Fruit fly (Drosophila melanogaster) whole organism, embryonic: Measurements from ENCODE around the gene Prp18.
A peak's percentile ranks its signal among the peaks of the same experiment; 100 is the strongest.

Source experiments
- Atf-2 ChIP-seq: fragments of 200-800 bp; sonication (Bioruptor generic); optimal IDR thresholded peaks from 2 replicates; lab custom pipeline; 2016; ENCODE audit warnings: missing biosample characterization, missing genetic modification characterization
- CG10209 ChIP-seq: fragments of 200-800 bp; sonication (Bioruptor generic); optimal IDR thresholded peaks from 3 replicates; lab custom pipeline; 2017; ENCODE audit warnings: missing biosample characterization, mild to moderate bottlenecking, missing genetic modification characterization, missing genetic modification reagents
- CG1024 ChIP-seq: fragments of 200-800 bp; sonication (Bioruptor generic); IDR thresholded peaks from 2 replicates; pipeline ENCODE4 v1.3.6; 2022; ENCODE audit warnings: missing biosample characterization, missing genetic modification characterization
- CG11085 ChIP-seq: fragments of 200-800 bp; sonication (Bioruptor generic); IDR thresholded peaks from 2 replicates; pipeline ENCODE4 v1.3.6; 2022; ENCODE audit warnings: missing biosample characterization, missing genetic modification characterization
- CG12219 ChIP-seq: fragments of 200-800 bp; sonication (Bioruptor generic); optimal IDR thresholded peaks from 3 replicates; lab custom pipeline; 2018; ENCODE audit warnings: missing biosample characterization, mild to moderate bottlenecking, missing genetic modification characterization
- CG12659 ChIP-seq: fragments of 200-800 bp; sonication (Bioruptor generic); optimal IDR thresholded peaks from 3 replicates; lab custom pipeline; 2017; ENCODE audit warnings: mild to moderate bottlenecking, missing biosample characterization, missing genetic modification reagents, missing genetic modification characterization
- CG12744 ChIP-seq: fragments of 200-800 bp; sonication (Bioruptor generic); optimal IDR thresholded peaks from 2 replicates; lab custom pipeline; 2016; ENCODE audit warnings: missing biosample characterization, missing genetic modification characterization
- CG14050 ChIP-seq: fragments of 200-800 bp; sonication (Bioruptor generic); IDR thresholded peaks from 3 replicates; pipeline ENCODE4 v1.3.6; 2022; ENCODE audit warnings: missing biosample characterization, missing genetic modification characterization
- CG15696 ChIP-seq: fragments of 200-800 bp; sonication (Bioruptor generic); optimal IDR thresholded peaks from 2 replicates; lab custom pipeline; 2019; ENCODE audit warnings: missing biosample characterization, mild to moderate bottlenecking, missing genetic modification characterization, moderate library complexity
- CG17361 ChIP-seq: fragments of 200-800 bp; sonication (Bioruptor generic); IDR thresholded peaks from 3 replicates; pipeline ENCODE4 v1.3.6; 2022; ENCODE audit warnings: missing biosample characterization, missing genetic modification characterization
- CG2120 ChIP-seq: fragments of 200-800 bp; sonication (Bioruptor generic); optimal IDR thresholded peaks from 3 replicates; lab custom pipeline; 2016; ENCODE audit warnings: missing biosample characterization, missing genetic modification characterization
- CG2889 ChIP-seq: fragments of 200-800 bp; sonication (Bioruptor generic); IDR thresholded peaks from 3 replicates; pipeline ENCODE4 v1.3.6; 2022; ENCODE audit warnings: missing biosample characterization, missing genetic modification characterization
- CG3281 ChIP-seq: fragments of 200-800 bp; sonication (Bioruptor generic); optimal IDR thresholded peaks from 3 replicates; lab custom pipeline; 2017; ENCODE audit warnings: missing biosample characterization, mild to moderate bottlenecking, missing genetic modification characterization
- CG33213 ChIP-seq: fragments of 200-800 bp; sonication (Bioruptor generic); optimal IDR thresholded peaks from 3 replicates; lab custom pipeline; 2016; ENCODE audit warnings: missing biosample characterization, missing genetic modification characterization
- CG3407 ChIP-seq: fragments of 200-800 bp; sonication (Bioruptor generic); optimal IDR thresholded peaks from 2 replicates; lab custom pipeline; 2018; ENCODE audit warnings: missing biosample characterization, mild to moderate bottlenecking, missing genetic modification characterization
- CG3726 ChIP-seq: fragments of 200-800 bp; sonication (Bioruptor generic); IDR thresholded peaks from 3 replicates; pipeline ENCODE4, ENCODE4 v1.3.6; 2022; ENCODE audit warnings: missing biosample characterization, missing genetic modification characterization
- CG4820 ChIP-seq: fragments of 200-800 bp; sonication (Bioruptor generic); optimal IDR thresholded peaks from 3 replicates; lab custom pipeline; 2016; ENCODE audit warnings: missing biosample characterization, missing genetic modification characterization
- CG4854 ChIP-seq: fragments of 200-800 bp; sonication (Bioruptor generic); optimal IDR thresholded peaks from 2 replicates; lab custom pipeline; 2016; ENCODE audit warnings: missing biosample characterization, missing genetic modification characterization, inconsistent platforms
- CG6272 ChIP-seq: fragments of 200-800 bp; sonication (Bioruptor generic); IDR thresholded peaks from 2 replicates; pipeline ENCODE4 v1.3.6; 2022; ENCODE audit warnings: missing biosample characterization, missing genetic modification characterization
- CG6813 ChIP-seq: fragments of 200-800 bp; sonication (Bioruptor generic); optimal IDR thresholded peaks from 2 replicates; lab custom pipeline; 2017; ENCODE audit warnings: missing biosample characterization, missing genetic modification characterization, mild to moderate bottlenecking, moderate library complexity, missing genetic modification reagents
- CG7786 ChIP-seq: fragments of 200-800 bp; sonication (Bioruptor generic); optimal IDR thresholded peaks from 2 replicates; lab custom pipeline; 2016; ENCODE audit warnings: missing biosample characterization, missing genetic modification characterization
- CG7987 ChIP-seq: fragments of 200-800 bp; sonication (Bioruptor generic); optimal IDR thresholded peaks from 2 replicates; lab custom pipeline; 2018; ENCODE audit warnings: missing biosample characterization, mild to moderate bottlenecking, missing genetic modification characterization, moderate library complexity
- CG8944 ChIP-seq: fragments of 200-800 bp; sonication (Bioruptor generic); optimal IDR thresholded peaks from 3 replicates; lab custom pipeline; 2016; ENCODE audit warnings: missing biosample characterization, missing genetic modification characterization
- Camta ChIP-seq: fragments of 200-800 bp; sonication (Bioruptor generic); optimal IDR thresholded peaks from 2 replicates; lab custom pipeline; 2016; ENCODE audit warnings: missing biosample characterization, missing genetic modification characterization
- Chrac-16 ChIP-seq: fragments of 200-800 bp; sonication (Bioruptor generic); optimal IDR thresholded peaks from 3 replicates; lab custom pipeline; 2016; ENCODE audit warnings: missing biosample characterization, missing genetic modification characterization
- Elba2 ChIP-seq: fragments of 200-800 bp; sonication (Bioruptor generic); optimal IDR thresholded peaks from 3 replicates; lab custom pipeline; 2016; ENCODE audit warnings: missing biosample characterization, missing genetic modification characterization
- Gsc ChIP-seq: fragments of 200-800 bp; sonication (Bioruptor generic); IDR thresholded peaks from 2 replicates; pipeline ENCODE4 v1.3.6; 2022; ENCODE audit warnings: missing biosample characterization, missing genetic modification characterization
- Mes4 ChIP-seq: fragments of 200-800 bp; sonication (Bioruptor generic); optimal IDR thresholded peaks from 2 replicates; lab custom pipeline; 2016; ENCODE audit warnings: missing biosample characterization, missing genetic modification characterization
- Sin3A ChIP-seq: fragments of >200 bp; optimal IDR thresholded peaks from 2 replicates; lab custom pipeline; 2018
- Taf1 ChIP-seq: fragments of 200-800 bp; sonication (Bioruptor generic); IDR thresholded peaks from 2 replicates; pipeline ENCODE4 v1.3.6; 2022; ENCODE audit warnings: missing biosample characterization, missing genetic modification characterization
- ab ChIP-seq: fragments of 200-800 bp; sonication (Bioruptor generic); optimal IDR thresholded peaks from 2 replicates; lab custom pipeline; 2016; ENCODE audit warnings: missing biosample characterization, missing genetic modification characterization
- cwo ChIP-seq: fragments of 200-800 bp; sonication (Bioruptor generic); optimal IDR thresholded peaks from 3 replicates; lab custom pipeline; 2017; ENCODE audit warnings: missing biosample characterization, missing genetic modification characterization, mild to moderate bottlenecking, moderate library complexity, missing genetic modification reagents
- disco-r ChIP-seq: fragments of 200-800 bp; sonication (Bioruptor generic); optimal IDR thresholded peaks from 2 replicates; lab custom pipeline; 2016; ENCODE audit warnings: missing biosample characterization, missing genetic modification characterization
- exex ChIP-seq: fragments of 200-800 bp; sonication (Bioruptor generic); optimal IDR thresholded peaks from 4 replicates; lab custom pipeline; 2018; ENCODE audit warnings: missing biosample characterization, mild to moderate bottlenecking, missing genetic modification characterization, moderate library complexity
- gce ChIP-seq: fragments of 200-800 bp; sonication (Bioruptor generic); IDR thresholded peaks from 3 replicates; pipeline ENCODE4 v1.3.6; 2022; ENCODE audit warnings: missing biosample characterization, missing genetic modification characterization
- gem ChIP-seq: fragments of 200-800 bp; sonication (Bioruptor generic); optimal IDR thresholded peaks from 2 replicates; lab custom pipeline; 2019; ENCODE audit warnings: missing biosample characterization, mild to moderate bottlenecking, missing genetic modification characterization, moderate library complexity
- gsb ChIP-seq: fragments of 200-800 bp; sonication (Bioruptor generic); IDR thresholded peaks from 2 replicates; pipeline ENCODE4 v1.3.6; 2022; ENCODE audit warnings: missing biosample characterization, missing genetic modification characterization
- hb ChIP-seq: fragments of 200-800 bp; sonication (Bioruptor generic); IDR thresholded peaks from 3 replicates; pipeline ENCODE4 v1.3.6; 2022; ENCODE audit warnings: missing biosample characterization, missing genetic modification characterization; ENCODE audit not compliant: partially characterized antibody
- jing ChIP-seq: fragments of 200-800 bp; sonication (Bioruptor generic); optimal IDR thresholded peaks from 2 replicates; lab custom pipeline; 2018; ENCODE audit warnings: missing biosample characterization, mild to moderate bottlenecking, missing genetic modification characterization
- kah ChIP-seq: fragments of 200-800 bp; sonication (Bioruptor generic); optimal IDR thresholded peaks from 2 replicates; lab custom pipeline; 2018; ENCODE audit warnings: missing biosample characterization, mild to moderate bottlenecking, missing genetic modification characterization
- pb ChIP-seq: fragments of 200-800 bp; sonication (Bioruptor generic); optimal IDR thresholded peaks from 3 replicates; lab custom pipeline; 2016; ENCODE audit warnings: missing biosample characterization, missing genetic modification characterization
- prd ChIP-seq, 3 experiments: fragments of >200 bp in 2 of 3; fragments of 200-800 bp in 1 of 3; sonication (Bioruptor generic) in 1 of 3; optimal IDR thresholded peaks in 2 of 3; IDR thresholded peaks in 1 of 3; 2 replicates in 2 of 3; 3 replicates in 1 of 3; pipeline versions ENCODE4 v1.3.6 to Lab custom; 2017 to 2022; ENCODE audit warnings: missing biosample characterization in 1 of 3, missing genetic modification characterization in 1 of 3
- scrt ChIP-seq: fragments of 200-800 bp; sonication (Bioruptor generic); optimal IDR thresholded peaks from 2 replicates; lab custom pipeline; 2018; ENCODE audit warnings: missing biosample characterization, mild to moderate bottlenecking, missing genetic modification characterization, moderate library complexity
- shn ChIP-seq: fragments of 200-800 bp; sonication (Bioruptor generic); optimal IDR thresholded peaks from 3 replicates; lab custom pipeline; 2016; ENCODE audit warnings: missing biosample characterization, missing genetic modification characterization
- sna ChIP-seq: fragments of 200-800 bp; sonication (Bioruptor generic); IDR thresholded peaks from 2 replicates; pipeline ENCODE4 v1.3.6; 2022; ENCODE audit warnings: missing biosample characterization, missing genetic modification characterization; ENCODE audit not compliant: partially characterized antibody
- tll ChIP-seq, 2 experiments: fragments of 200-800 bp in 1 of 2; fragments of >200 bp in 1 of 2; sonication (Bioruptor generic) in 1 of 2; optimal IDR thresholded peaks; 2 replicates each; lab custom pipeline; 2017 to 2019; ENCODE audit warnings: missing biosample characterization in 2 of 2, missing genetic modification characterization in 2 of 2, mild to moderate bottlenecking in 1 of 2, moderate library complexity in 1 of 2
- tx ChIP-seq: fragments of 200-800 bp; sonication (Bioruptor generic); optimal IDR thresholded peaks from 2 replicates; lab custom pipeline; 2016; ENCODE audit warnings: missing biosample characterization, missing genetic modification characterization
- zfh2 ChIP-seq: fragments of 200-800 bp; sonication (Bioruptor generic); optimal IDR thresholded peaks from 2 replicates; lab custom pipeline; 2016; ENCODE audit warnings: missing biosample characterization, missing genetic modification characterization

Gene Prp18

DNA sequence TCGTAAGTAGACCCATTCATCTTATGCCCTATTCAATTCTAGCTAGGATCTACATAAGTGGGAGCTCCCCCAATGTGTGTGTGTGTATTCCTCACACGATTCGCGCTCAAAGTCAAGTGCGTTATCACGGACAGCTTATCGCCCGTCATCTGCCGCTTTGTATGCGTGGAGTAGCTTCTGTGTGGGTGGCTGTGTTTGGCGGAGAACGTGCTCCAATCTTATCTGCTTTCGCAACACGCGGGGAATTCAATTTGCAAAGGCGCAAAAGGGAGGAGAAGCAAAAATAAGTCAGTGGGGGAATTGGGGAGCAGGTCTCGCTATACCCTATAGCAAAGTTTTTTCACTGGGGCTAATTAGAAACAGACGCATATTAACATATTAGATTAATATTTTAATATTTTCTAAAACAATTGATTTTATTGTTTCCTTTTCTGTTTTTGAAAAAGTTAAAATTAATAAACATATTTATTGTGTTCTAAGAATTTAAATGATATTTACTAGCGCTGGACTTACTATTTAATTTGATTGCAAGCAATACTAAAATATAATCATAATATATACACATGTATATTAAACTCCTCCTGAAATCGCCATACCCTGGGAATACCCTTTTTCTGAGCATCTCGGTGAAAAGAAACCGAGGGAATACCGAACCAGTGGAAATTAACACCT is 45.8 kb downstream of the Prp18 start (continued):
- TF ChIP-seq CG11085 (GFP tag; lab: Robert Waterston, UW) (no peak; the same call in 1 of the 2 replicates), CG7987 (no peak), Mes4 (GFP tag; lab: Kevin White, UChicago) (no peak), CG12744 (GFP tag; lab: Kevin White, UChicago) (no peak), gce (no peak), pb (GFP tag; lab: Kevin White, UChicago) (no peak), CG8944 (GFP tag; lab: Kevin White, UChicago) (no peak), CG17361 (peak; percentile 53; the same call in 2 of the 3 replicates), CG6272 (no peak), Chrac-16 (GFP tag; lab: Kevin White, UChicago) (peak; percentile 9), Sin3A (lab: Kevin White, UChicago) (no peak), kah (GFP tag; lab: Kevin White, UChicago) (no peak), Camta (GFP tag; lab: Kevin White, UChicago) (no peak), Atf-2 (GFP tag; lab: Kevin White, UChicago) (no peak)
- TF ChIP-seq, all 482 proteins: peak for 110

dm6 chr3R:18983614-18984185 is 47.4 kb downstream of the Prp18 start, which contains the start of the genes snRNP-U1-C and gukh:
Gene snRNP-U1-C (minus strand): TSS chr3R:18983650.
Gene gukh (plus strand): TSS chr3R:18984025.
- TF ChIP-seq tx (GFP tag; lab: Kevin White, UChicago) (peak; percentile 2), Gsc (GFP tag; lab: Robert Waterston, UW) (no peak), jing (GFP tag; lab: Kevin White, UChicago) (peak; percentile 42), CG15696 (tag; lab: Kevin White, UChicago) (peak; percentile 76), CG2120 (GFP tag; lab: Kevin White, UChicago) (peak; percentile 84), CG6813 (GFP tag; lab: Kevin White, UChicago) (peak; percentile 8), Taf1 (GFP tag; lab: Robert Waterston, UW) (peak; percentile 86), hb (peak; percentile 33; the same call in 1 of the 3 replicates), CG33213 (GFP tag; lab: Kevin White, UChicago) (peak; percentile 52), CG1024 (GFP tag; lab: Robert Waterston, UW) (peak; percentile 29; the same call in 1 of the 2 replicates), CG4854 (GFP tag; lab: Kevin White, UChicago) (peak; percentile 25), CG7786 (no peak), CG3281 (peak; percentile 75), exex (tag; lab: Kevin White, UChicago) (peak; percentile 43), Elba2 (GFP tag; lab: Kevin White, UChicago) (peak; percentile 22), zfh2 (peak; percentile 51), CG3726 (peak; percentile 63; the same call in 1 of the 3 replicates), sna (GFP tag; lab: Robert Waterston, UW) (peak; percentile 84), CG2889 (GFP tag; lab: Robert Waterston, UW) (peak; percentile 86), ab (GFP tag; lab: Kevin White, UChicago) (no peak), shn (GFP tag; lab: Kevin White, UChicago) (peak; percentile 35), gsb (peak; percentile 69), CG12659 (GFP tag; lab: Kevin White, UChicago) (peak; percentile 92), CG14050 (GFP tag; lab: Robert Waterston, UW) (peak; percentile 70), CG4820 (GFP tag; lab: Kevin White, UChicago) (peak; percentile 39), scrt (GFP tag; lab: Kevin White, UChicago) (peak; percentile 53), gem (tag; lab: Kevin White, UChicago) (peak; percentile 92), CG3407 (GFP tag; lab: Kevin White, UChicago) (no peak), tll (GFP tag; optimal IDR thresholded peaks at IDR 0.05; lab: Kevin White, UChicago) (peak in 1 of 2 experiments; percentile 22), CG10209 (GFP tag; lab: Kevin White, UChicago) (peak; percentile 78), CG12219 (GFP tag; lab: Kevin White, UChicago) (peak; percentile 61), prd (optimal IDR thresholded peaks at IDR 0.05; lab: Kevin White, UChicago) (no peak), prd (GFP tag; IDR thresholded peaks at IDR 0.05; lab: Robert Waterston, UW) (peak; percentile 89), Atf-2 (GFP tag; lab: Kevin White, UChicago) (no peak), disco-r (GFP tag; lab: Kevin White, UChicago) (peak; percentile 53), cwo (GFP tag; lab: Kevin White, UChicago) (peak; percentile 66)
